Fruit fly (Drosophila melanogaster): Measurements from ENCODE around the gene CG9281.

Gene CG9281

dm6 chrX:15733995-15734394 is 23.7 kb upstream of the CG9281 start, which contains the start of the genes CG12379 and MagR (continued):
- TF ChIP-seq CG1602 (GFP tag; optimal IDR thresholded peaks at IDR 0.05) (peak; percentile 45), Dek (tag; optimal IDR thresholded peaks at IDR 0.05) (no peak), YL-1 (GFP tag; optimal IDR thresholded peaks at IDR 0.05) (peak; percentile 20), bsh (GFP tag; optimal IDR thresholded peaks at IDR 0.05) (peak in 1 of 2 experiments; percentile 7), Ets65A (GFP tag) (peak; percentile 71), CG6689 (GFP tag; IDR thresholded peaks at IDR 0.05) (peak; percentile 28; the same call in 1 of the 2 replicates), tna (GFP tag; IDR thresholded peaks at IDR 0.05; ENCODE audit: partially characterized antibody) (no peak), CG16863 (GFP tag; optimal IDR thresholded peaks at IDR 0.05) (peak; percentile 45), lmd (GFP tag; IDR thresholded peaks at IDR 0.05) (peak; percentile 62), pho (GFP tag; optimal IDR thresholded peaks at IDR 0.05) (peak; percentile 67), Med (GFP tag) (peak; percentile 91), CG4424 (GFP tag; optimal IDR thresholded peaks at IDR 0.05) (peak; percentile 49), nom (GFP tag; optimal IDR thresholded peaks at IDR 0.05) (peak; percentile 28), CG4820 (GFP tag; optimal IDR thresholded peaks at IDR 0.05) (no peak), Scr (GFP tag; IDR thresholded peaks at IDR 0.05; ENCODE audit: partially characterized antibody) (peak; percentile 83), Meics (GFP tag; optimal IDR thresholded peaks at IDR 0.05) (peak; percentile 53), Xrp1 (GFP tag; IDR thresholded peaks at IDR 0.05) (peak; percentile 35; the same call in 1 of the 2 replicates), sens (GFP tag) (peak; percentile 93), Sox100B (GFP tag; optimal IDR thresholded peaks at IDR 0.05) (no peak), tx (GFP tag; optimal IDR thresholded peaks at IDR 0.05) (peak; percentile 67), Dbx (GFP tag; IDR thresholded peaks at IDR 0.05) (peak; percentile 61), Dll (GFP tag; IDR thresholded peaks at IDR 0.05; ENCODE audit: partially characterized antibody) (peak; percentile 80), CG4404 (GFP tag; IDR thresholded peaks at IDR 0.05) (peak; percentile 55; the same call in 1 of the 2 replicates), CG12236 (GFP tag; optimal IDR thresholded peaks at IDR 0.05) (peak; percentile 2), Xbp1 (GFP tag; optimal IDR thresholded peaks at IDR 0.05) (peak; percentile 56), Hmx (GFP tag; optimal IDR thresholded peaks at IDR 0.05) (peak; percentile 15), CG17802 (tag; optimal IDR thresholded peaks at IDR 0.05) (no peak), CG14710 (tag; optimal IDR thresholded peaks at IDR 0.05) (peak; percentile 79), HmgD (GFP tag; optimal IDR thresholded peaks at IDR 0.05) (peak; percentile 9), CHES-1-like (GFP tag; optimal IDR thresholded peaks at IDR 0.05) (peak; percentile 48), CG18619 (GFP tag; optimal IDR thresholded peaks at IDR 0.05) (peak; percentile 29), CG13424 (tag; optimal IDR thresholded peaks at IDR 0.05) (peak; percentile 71), CG12659 (GFP tag; optimal IDR thresholded peaks at IDR 0.05) (peak; percentile 71), CG13296 (GFP tag; optimal IDR thresholded peaks at IDR 0.05) (peak; percentile 64), Opbp (GFP tag; IDR thresholded peaks at IDR 0.05; ENCODE audit: partially characterized antibody) (peak; percentile 67), CG4328 (GFP tag; optimal IDR thresholded peaks at IDR 0.05) (no peak), cas (GFP tag; IDR thresholded peaks at IDR 0.05) (no peak), nerfin-1 (tag; optimal IDR thresholded peaks at IDR 0.05) (peak; percentile 79), Trl (optimal IDR thresholded peaks at IDR 0.05) (no peak), Trl (GFP tag; optimal IDR thresholded peaks at IDR 0.05) (peak; percentile 40), Nf-YB (GFP tag; optimal IDR thresholded peaks at IDR 0.05) (no peak), Nf-YA (GFP tag; IDR thresholded peaks at IDR 0.05) (no peak), CG15514 (GFP tag; optimal IDR thresholded peaks at IDR 0.05) (peak; percentile 58), CG1603 (tag; optimal IDR thresholded peaks at IDR 0.05) (peak; percentile 57), zen2 (GFP tag; IDR thresholded peaks at IDR 0.05; ENCODE audit: partially characterized antibody) (peak; percentile 37; the same call in 1 of the 3 replicates), CG13287 (GFP tag; IDR thresholded peaks at IDR 0.05; ENCODE audit: partially characterized antibody) (peak; percentile 78), CG6854 (GFP tag; optimal IDR thresholded peaks at IDR 0.05) (no peak), crp (GFP tag; optimal IDR thresholded peaks at IDR 0.05) (peak; percentile 25 to 82), CG34422 (GFP tag; IDR thresholded peaks at IDR 0.05) (no peak), dan (GFP tag; IDR thresholded peaks at IDR 0.05) (no peak)

Measured in whole organism, embryonic.